Fruit fly (Drosophila melanogaster) whole organism, embryonic: ENCODE results near the gene CG13144.

Source experiments
- Asciz ChIP-seq: fragments of 200-800 bp; sonication (Bioruptor generic); optimal IDR thresholded peaks from 2 replicates; lab custom pipeline; 2017; ENCODE audit warnings: missing biosample characterization, mild to moderate bottlenecking, missing genetic modification characterization, missing genetic modification reagents
- Atf3 ChIP-seq: fragments of 200-800 bp; sonication (Bioruptor generic); optimal IDR thresholded peaks from 3 replicates; lab custom pipeline; 2016; ENCODE audit warnings: missing biosample characterization, missing genetic modification characterization
- Bgb ChIP-seq: fragments of 200-800 bp; sonication (Bioruptor generic); IDR thresholded peaks from 2 replicates; pipeline ENCODE4 v1.3.6; 2022; ENCODE audit warnings: missing biosample characterization, missing genetic modification characterization; ENCODE audit not compliant: partially characterized antibody
- CG10431 ChIP-seq: fragments of 200-800 bp; sonication (Bioruptor generic); optimal IDR thresholded peaks from 3 replicates; lab custom pipeline; 2018; ENCODE audit warnings: missing biosample characterization, mild to moderate bottlenecking, missing genetic modification characterization
- CG10979 ChIP-seq: fragments of 200-800 bp; sonication (Bioruptor generic); optimal IDR thresholded peaks from 2 replicates; lab custom pipeline; 2018; ENCODE audit warnings: missing biosample characterization, mild to moderate bottlenecking, missing genetic modification characterization, moderate library complexity
- CG11504 ChIP-seq: fragments of 200-800 bp; sonication (Bioruptor generic); optimal IDR thresholded peaks from 3 replicates; lab custom pipeline; 2019; ENCODE audit warnings: missing biosample characterization, mild to moderate bottlenecking, missing genetic modification characterization, moderate library complexity
- CG12071 ChIP-seq: fragments of 200-800 bp; sonication (Bioruptor generic); optimal IDR thresholded peaks from 3 replicates; lab custom pipeline; 2018; ENCODE audit warnings: missing biosample characterization, mild to moderate bottlenecking, missing genetic modification characterization
- CG12769 ChIP-seq: fragments of 200-800 bp; sonication (Bioruptor generic); optimal IDR thresholded peaks from 2 replicates; lab custom pipeline; 2019; ENCODE audit warnings: missing biosample characterization, mild to moderate bottlenecking, missing genetic modification characterization, moderate library complexity
- CG14050 ChIP-seq: fragments of 200-800 bp; sonication (Bioruptor generic); IDR thresholded peaks from 3 replicates; pipeline ENCODE4 v1.3.6; 2022; ENCODE audit warnings: missing biosample characterization, missing genetic modification characterization
- CG1529 ChIP-seq: fragments of 200-800 bp; sonication (Bioruptor generic); optimal IDR thresholded peaks from 3 replicates; lab custom pipeline; 2018; ENCODE audit warnings: missing biosample characterization, missing genetic modification characterization
- CG15601 ChIP-seq: fragments of 200-800 bp; sonication (Bioruptor generic); optimal IDR thresholded peaks from 3 replicates; lab custom pipeline; 2019; ENCODE audit warnings: missing biosample characterization, mild to moderate bottlenecking, missing genetic modification characterization, moderate library complexity
- CG17361 ChIP-seq: fragments of 200-800 bp; sonication (Bioruptor generic); IDR thresholded peaks from 3 replicates; pipeline ENCODE4 v1.3.6; 2022; ENCODE audit warnings: missing biosample characterization, missing genetic modification characterization
- CG18619 ChIP-seq: fragments of 200-800 bp; sonication (Bioruptor generic); optimal IDR thresholded peaks from 3 replicates; lab custom pipeline; 2017; ENCODE audit warnings: missing biosample characterization, mild to moderate bottlenecking, missing genetic modification characterization
- CG2116 ChIP-seq: fragments of 200-800 bp; sonication (Bioruptor generic); optimal IDR thresholded peaks from 3 replicates; lab custom pipeline; 2018; ENCODE audit warnings: missing biosample characterization, mild to moderate bottlenecking, missing genetic modification characterization
- CG2120 ChIP-seq: fragments of 200-800 bp; sonication (Bioruptor generic); optimal IDR thresholded peaks from 3 replicates; lab custom pipeline; 2016; ENCODE audit warnings: missing biosample characterization, missing genetic modification characterization
- CG31441 ChIP-seq: fragments of 200-800 bp; sonication (Bioruptor generic); IDR thresholded peaks from 2 replicates; pipeline ENCODE4 v1.3.6; 2022; ENCODE audit warnings: missing biosample characterization, missing genetic modification characterization
- CG33213 ChIP-seq: fragments of 200-800 bp; sonication (Bioruptor generic); optimal IDR thresholded peaks from 3 replicates; lab custom pipeline; 2016; ENCODE audit warnings: missing biosample characterization, missing genetic modification characterization
- CG3838 ChIP-seq: fragments of 200-800 bp; sonication (Bioruptor generic); optimal IDR thresholded peaks from 3 replicates; lab custom pipeline; 2016; ENCODE audit warnings: missing biosample characterization, missing genetic modification characterization
- CG4854 ChIP-seq: fragments of 200-800 bp; sonication (Bioruptor generic); optimal IDR thresholded peaks from 2 replicates; lab custom pipeline; 2016; ENCODE audit warnings: missing biosample characterization, missing genetic modification characterization, inconsistent platforms
- CG6254 ChIP-seq: fragments of 200-800 bp; sonication (Bioruptor generic); optimal IDR thresholded peaks from 3 replicates; lab custom pipeline; 2017; ENCODE audit warnings: mild to moderate bottlenecking, missing biosample characterization, missing genetic modification reagents, missing genetic modification characterization
- CG7556 ChIP-seq: fragments of 200-800 bp; sonication (Bioruptor generic); optimal IDR thresholded peaks from 2 replicates; lab custom pipeline; 2017; ENCODE audit warnings: missing biosample characterization, mild to moderate bottlenecking, missing genetic modification characterization
- CG9609 ChIP-seq: fragments of 200-800 bp; sonication (Bioruptor generic); optimal IDR thresholded peaks from 3 replicates; lab custom pipeline; 2016; ENCODE audit warnings: missing biosample characterization, missing genetic modification characterization
- CTCF ChIP-seq: fragments of 200-800 bp; sonication (Bioruptor generic); optimal IDR thresholded peaks from 2 replicates; lab custom pipeline; 2017; ENCODE audit warnings: missing biosample characterization, mild to moderate bottlenecking, missing genetic modification characterization, moderate library complexity
- D19A ChIP-seq: fragments of 200-800 bp; optimal IDR thresholded peaks from 3 replicates; lab custom pipeline; 2019; ENCODE audit warnings: missing biosample characterization, mild to moderate bottlenecking, missing genetic modification characterization, moderate library complexity
- HLH4C ChIP-seq: fragments of 200-800 bp; sonication (Bioruptor generic); IDR thresholded peaks from 3 replicates; pipeline ENCODE4 v1.3.6; 2022; ENCODE audit warnings: missing biosample characterization, missing genetic modification characterization; ENCODE audit not compliant: partially characterized antibody
- HmgD ChIP-seq: fragments of 200-800 bp; sonication (Bioruptor generic); optimal IDR thresholded peaks from 3 replicates; lab custom pipeline; 2016; ENCODE audit warnings: missing biosample characterization, missing genetic modification characterization
- Hmr ChIP-seq: fragments of 200-800 bp; sonication (Bioruptor generic); optimal IDR thresholded peaks from 3 replicates; lab custom pipeline; 2017; ENCODE audit warnings: mild to moderate bottlenecking, missing biosample characterization, missing genetic modification reagents, missing genetic modification characterization
- Hmx ChIP-seq: fragments of 200-800 bp; sonication (Bioruptor generic); optimal IDR thresholded peaks from 2 replicates; lab custom pipeline; 2016; ENCODE audit warnings: missing biosample characterization, missing genetic modification characterization
- Hr39 ChIP-seq: fragments of >200 bp; optimal IDR thresholded peaks from 2 replicates; lab custom pipeline; 2017
- NfI ChIP-seq: fragments of 200-800 bp; sonication (Bioruptor generic); optimal IDR thresholded peaks from 3 replicates; lab custom pipeline; 2018; ENCODE audit warnings: missing biosample characterization, mild to moderate bottlenecking, missing genetic modification characterization, moderate library complexity
- Opbp ChIP-seq: fragments of 200-800 bp; sonication (Bioruptor generic); IDR thresholded peaks from 3 replicates; pipeline ENCODE4 v1.3.6; 2022; ENCODE audit warnings: missing biosample characterization, missing genetic modification characterization; ENCODE audit not compliant: partially characterized antibody
- PHDP ChIP-seq: fragments of 200-800 bp; sonication (Bioruptor generic); optimal IDR thresholded peaks from 3 replicates; lab custom pipeline; 2018; ENCODE audit warnings: missing biosample characterization, mild to moderate bottlenecking, missing genetic modification characterization, moderate library complexity
- Pdp1 ChIP-seq, 2 experiments: fragments of 200-800 bp; sonication (Bioruptor generic); optimal IDR thresholded peaks; 3 replicates each; lab custom pipeline; 2016; ENCODE audit warnings: missing biosample characterization in 2 of 2, missing genetic modification characterization in 2 of 2, mild to moderate bottlenecking in 1 of 2, moderate library complexity in 1 of 2
- Six4 ChIP-seq: fragments of 200-800 bp; sonication (Bioruptor generic); optimal IDR thresholded peaks from 2 replicates; lab custom pipeline; 2016; ENCODE audit warnings: missing biosample characterization, missing genetic modification characterization
- Sry-δ ChIP-seq: fragments of 200-800 bp; sonication (Bioruptor generic); optimal IDR thresholded peaks from 2 replicates; lab custom pipeline; 2016; ENCODE audit warnings: missing biosample characterization, missing genetic modification characterization
- ac ChIP-seq: fragments of 200-800 bp; sonication (Bioruptor generic); optimal IDR thresholded peaks from 3 replicates; lab custom pipeline; 2017; ENCODE audit warnings: missing biosample characterization, mild to moderate bottlenecking, missing genetic modification characterization
- bigmax ChIP-seq: fragments of 200-800 bp; sonication (Bioruptor generic); optimal IDR thresholded peaks from 2 replicates; lab custom pipeline; 2018; ENCODE audit warnings: missing biosample characterization, mild to moderate bottlenecking, missing genetic modification characterization
- cg ChIP-seq: fragments of 200-800 bp; sonication (Bioruptor generic); optimal IDR thresholded peaks from 3 replicates; lab custom pipeline; 2019; ENCODE audit warnings: missing biosample characterization, mild to moderate bottlenecking, missing genetic modification characterization, moderate library complexity
- da ChIP-seq: fragments of 200-800 bp; sonication (Bioruptor generic); optimal IDR thresholded peaks from 2 replicates; lab custom pipeline; 2016; ENCODE audit warnings: missing biosample characterization, missing genetic modification characterization
- dmrt11E ChIP-seq: fragments of 200-800 bp; sonication (Bioruptor generic); optimal IDR thresholded peaks from 3 replicates; lab custom pipeline; 2018; ENCODE audit warnings: missing biosample characterization, mild to moderate bottlenecking, missing genetic modification characterization, moderate library complexity
- fd64A ChIP-seq: fragments of 200-800 bp; sonication (Bioruptor generic); optimal IDR thresholded peaks from 3 replicates; lab custom pipeline; 2018; ENCODE audit warnings: missing biosample characterization, mild to moderate bottlenecking, missing genetic modification characterization
- fu2 ChIP-seq: fragments of 200-800 bp; sonication (Bioruptor generic); optimal IDR thresholded peaks from 2 replicates; lab custom pipeline; 2016; ENCODE audit warnings: missing biosample characterization, missing genetic modification characterization
- ind ChIP-seq: fragments of 200-800 bp; sonication (Bioruptor generic); optimal IDR thresholded peaks from 3 replicates; lab custom pipeline; 2016; ENCODE audit warnings: missing biosample characterization, missing genetic modification characterization
- insv ChIP-seq, 2 experiments: fragments of 200-800 bp; sonication (Bioruptor generic); optimal IDR thresholded peaks; 3 replicates each; lab custom pipeline; 2016 to 2018; ENCODE audit warnings: missing biosample characterization in 2 of 2, missing genetic modification characterization in 2 of 2
- jumu ChIP-seq: fragments of 200-800 bp; sonication (Bioruptor generic); optimal IDR thresholded peaks from 3 replicates; lab custom pipeline; 2016; ENCODE audit warnings: missing biosample characterization, missing genetic modification characterization
- pnt ChIP-seq: fragments of 200-800 bp; sonication (Bioruptor generic); optimal IDR thresholded peaks from 3 replicates; lab custom pipeline; 2016; ENCODE audit warnings: missing biosample characterization, missing genetic modification characterization
- pum ChIP-seq: fragments of 200-800 bp; sonication (Bioruptor generic); optimal IDR thresholded peaks from 2 replicates; lab custom pipeline; 2016; ENCODE audit warnings: missing biosample characterization, missing genetic modification characterization
- repo ChIP-seq: fragments of 200-800 bp; sonication (Bioruptor generic); optimal IDR thresholded peaks from 2 replicates; lab custom pipeline; 2016; ENCODE audit warnings: missing biosample characterization, missing genetic modification characterization
- run ChIP-seq: fragments of 200-800 bp; sonication (Bioruptor generic); optimal IDR thresholded peaks from 3 replicates; lab custom pipeline; 2018; ENCODE audit warnings: missing biosample characterization, mild to moderate bottlenecking, missing genetic modification characterization
- sqz ChIP-seq: fragments of 200-800 bp; sonication (Bioruptor generic); optimal IDR thresholded peaks from 3 replicates; lab custom pipeline; 2018; ENCODE audit warnings: missing biosample characterization, mild to moderate bottlenecking, missing genetic modification characterization
- yki ChIP-seq: fragments of >200 bp; optimal IDR thresholded peaks from 3 replicates; lab custom pipeline; 2018

CG13144 gene

dm6 chr2L:10526953-10527584 lies 35.8 kb upstream of the CG13144 start, which contains the start of gene Lip4 (continued):
- TF ChIP-seq Bgb (no peak), dmrt11E (tag; lab: Kevin White, UChicago) (peak; percentile 73), repo (GFP tag; lab: Kevin White, UChicago) (peak; percentile 28), CTCF (peak; percentile 4), CG6254 (GFP tag; lab: Kevin White, UChicago) (no peak), CG17361 (peak; percentile 80), pnt (peak; percentile 2), bigmax (GFP tag; lab: Kevin White, UChicago) (no peak), insv (GFP tag; optimal IDR thresholded peaks at IDR 0.05; lab: Kevin White, UChicago) (no peak), Atf3 (peak; percentile 19), jumu (no peak), Hmx (GFP tag; lab: Kevin White, UChicago) (no peak), CG11504 (peak; percentile 95), CG18619 (GFP tag; lab: Kevin White, UChicago) (peak; percentile 54), CG4854 (GFP tag; lab: Kevin White, UChicago) (peak; percentile 60), ac (GFP tag; lab: Kevin White, UChicago) (peak; percentile 3), Opbp (GFP tag; lab: Robert Waterston, UW) (no peak), CG12071 (GFP tag; lab: Kevin White, UChicago) (peak; percentile 64), Hmr (GFP tag; lab: Kevin White, UChicago) (peak; percentile 82), Hr39 (no peak), CG31441 (GFP tag; lab: Robert Waterston, UW) (peak; percentile 84), CG1529 (GFP tag; lab: Kevin White, UChicago) (peak; percentile 52), ind (GFP tag; lab: Kevin White, UChicago) (peak; percentile 76), fd64A (GFP tag; lab: Kevin White, UChicago) (no peak), Six4 (GFP tag; lab: Kevin White, UChicago) (peak; percentile 19), CG9609 (GFP tag; lab: Kevin White, UChicago) (no peak), CG2116 (peak; percentile 33), CG14050 (peak; percentile 66; the same call in 2 of the 3 replicates), CG7556 (GFP tag; lab: Kevin White, UChicago) (peak; percentile 82), CG15601 (tag; lab: Kevin White, UChicago) (peak; percentile 15), da (GFP tag; lab: Kevin White, UChicago) (no peak), CG12769 (tag; lab: Kevin White, UChicago) (peak; percentile 75), NfI (GFP tag; lab: Kevin White, UChicago) (peak; percentile 59), yki (lab: Kevin White, UChicago) (no peak), PHDP (tag; lab: Kevin White, UChicago) (peak; percentile 82), run (peak; percentile 55), Asciz (peak; percentile 67), CG10431 (no peak), pum (GFP tag; lab: Kevin White, UChicago) (peak; percentile 6), Sry-δ (GFP tag; lab: Kevin White, UChicago) (no peak), HmgD (GFP tag; lab: Kevin White, UChicago) (no peak), HLH4C (GFP tag; lab: Robert Waterston, UW) (no peak), fu2 (GFP tag; lab: Kevin White, UChicago) (peak; percentile 14), CG2120 (GFP tag; lab: Kevin White, UChicago) (peak; percentile 64), sqz (GFP tag; lab: Kevin White, UChicago) (peak; percentile 33), Pdp1 (GFP tag; optimal IDR thresholded peaks at IDR 0.05; lab: Kevin White, UChicago) (peak; percentile 58 to 70), CG33213 (GFP tag; lab: Kevin White, UChicago) (peak; percentile 4), cg (GFP tag; lab: Kevin White, UChicago) (no peak), CG3838 (GFP tag; lab: Kevin White, UChicago) (no peak), CG10979 (tag; lab: Kevin White, UChicago) (peak; percentile 74), D19A (tag; lab: Kevin White, UChicago) (peak; percentile 64)
